Worm (Caenorhabditis elegans) whole organism, late embryonic: ENCODE data around the gene F53C3.3.

ENCODE experiments used
- C38D4.7 ChIP-seq: fragments of 200-800 bp; sonication (Bioruptor generic); optimal IDR thresholded peaks from 2 replicates; lab custom pipeline; 2018; ENCODE audit warnings: mild to moderate bottlenecking, missing genetic modification characterization, moderate library complexity, missing compliant biosample characterization
- K02D7.2 ChIP-seq: sonication (generic microtip); optimal IDR thresholded peaks from 2 replicates; lab custom pipeline; 2017; ENCODE audit warnings: mild to moderate bottlenecking, missing genetic modification characterization, missing compliant biosample characterization
- K09A11.1 ChIP-seq: sonication (generic microtip); optimal IDR thresholded peaks from 2 replicates; lab custom pipeline; 2017; ENCODE audit warnings: antibody characterized with exemption, mild to moderate bottlenecking, missing genetic modification characterization, missing compliant biosample characterization; ENCODE audit not compliant: insufficient read depth
- ahr-1 ChIP-seq: sonication (generic microtip); optimal IDR thresholded peaks from 2 replicates; lab custom pipeline; 2016; ENCODE audit warnings: missing genetic modification characterization, missing compliant biosample characterization
- ama-1 ChIP-seq: fragments of 150-350 bp; optimal IDR thresholded peaks from 2 replicates; lab custom pipeline; 2014
- ceh-19 ChIP-seq: fragments of 200-800 bp; sonication (Bioruptor generic); optimal IDR thresholded peaks from 2 replicates; lab custom pipeline; 2018; ENCODE audit warnings: mild to moderate bottlenecking, missing genetic modification characterization, missing compliant biosample characterization
- ceh-2 ChIP-seq: sonication (generic microtip); optimal IDR thresholded peaks from 2 replicates; lab custom pipeline; 2016; ENCODE audit warnings: missing genotype, missing genetic modification characterization, missing compliant biosample characterization
- ceh-24 ChIP-seq: sonication (generic microtip); optimal IDR thresholded peaks from 2 replicates; lab custom pipeline; 2016; ENCODE audit warnings: mild to moderate bottlenecking, missing genetic modification characterization, missing compliant biosample characterization
- ceh-45 ChIP-seq: fragments of 200-800 bp; sonication (Bioruptor generic); IDR thresholded peaks from 2 replicates; pipeline ENCODE4 v1.3.6; 2022; ENCODE audit warnings: missing genetic modification reagents, missing genetic modification characterization, missing compliant biosample characterization
- dmd-4 ChIP-seq: sonication (generic microtip); optimal IDR thresholded peaks from 2 replicates; lab custom pipeline; 2016; ENCODE audit warnings: borderline replicate concordance, missing genetic modification characterization, missing compliant biosample characterization
- dve-1 ChIP-seq: sonication (generic microtip); optimal IDR thresholded peaks from 2 replicates; lab custom pipeline; 2017; ENCODE audit warnings: antibody characterized with exemption, mild to moderate bottlenecking, missing genetic modification characterization, missing compliant biosample characterization
- elt-2 ChIP-seq: sonication (generic microtip); optimal IDR thresholded peaks from 2 replicates; lab custom pipeline; 2016; ENCODE audit warnings: missing genetic modification reagents, missing genetic modification characterization, missing compliant biosample characterization
- ets-4 ChIP-seq: sonication (generic microtip); optimal IDR thresholded peaks from 2 replicates; lab custom pipeline; 2016; ENCODE audit warnings: missing genetic modification characterization, missing compliant biosample characterization
- eyg-1 ChIP-seq: sonication (generic microtip); optimal IDR thresholded peaks from 2 replicates; lab custom pipeline; 2016; ENCODE audit warnings: missing genotype, missing genetic modification characterization, missing compliant biosample characterization
- fax-1 ChIP-seq: sonication (generic microtip); optimal IDR thresholded peaks from 2 replicates; lab custom pipeline; 2016; ENCODE audit warnings: missing genotype, missing genetic modification characterization, missing compliant biosample characterization
- fkh-10 ChIP-seq: fragments of 150-350 bp; optimal IDR thresholded peaks from 2 replicates; lab custom pipeline; 2014; ENCODE audit warnings: missing biosample characterization, missing genetic modification reagents, missing genetic modification characterization
- hlh-13 ChIP-seq: fragments of 200-800 bp; sonication (Bioruptor generic); optimal IDR thresholded peaks from 2 replicates; lab custom pipeline; 2018; ENCODE audit warnings: mild to moderate bottlenecking, missing genetic modification characterization, missing compliant biosample characterization
- hlh-15 ChIP-seq: sonication (generic microtip); optimal IDR thresholded peaks from 2 replicates; lab custom pipeline; 2016; ENCODE audit warnings: missing genetic modification characterization, missing compliant biosample characterization
- hlh-30 ChIP-seq: sonication (generic microtip); optimal IDR thresholded peaks from 2 replicates; lab custom pipeline; 2017; ENCODE audit warnings: antibody characterized with exemption, missing genetic modification characterization, missing compliant biosample characterization; ENCODE audit not compliant: insufficient read depth
- hlh-6 ChIP-seq: sonication (generic microtip); optimal IDR thresholded peaks from 2 replicates; lab custom pipeline; 2016; ENCODE audit warnings: missing genotype, missing genetic modification characterization, missing compliant biosample characterization
- lim-6 ChIP-seq: sonication (generic microtip); optimal IDR thresholded peaks from 2 replicates; lab custom pipeline; 2016; ENCODE audit warnings: missing genetic modification characterization, missing compliant biosample characterization
- madf-2 ChIP-seq: sonication (generic microtip); optimal IDR thresholded peaks from 2 replicates; lab custom pipeline; 2017; ENCODE audit warnings: missing genetic modification characterization, missing compliant biosample characterization
- mec-3 ChIP-seq: sonication (generic microtip); optimal IDR thresholded peaks from 2 replicates; lab custom pipeline; 2016; ENCODE audit warnings: borderline replicate concordance, missing genetic modification characterization, missing compliant biosample characterization
- nhr-232 ChIP-seq: sonication (generic microtip); optimal IDR thresholded peaks from 2 replicates; lab custom pipeline; 2016; ENCODE audit warnings: missing genetic modification characterization, missing compliant biosample characterization
- pha-2 ChIP-seq: sonication (generic microtip); optimal IDR thresholded peaks from 2 replicates; lab custom pipeline; 2017; ENCODE audit warnings: mild to moderate bottlenecking, missing genetic modification characterization, missing compliant biosample characterization
- pha-4 ChIP-seq: fragments of 150-350 bp; optimal IDR thresholded peaks from 2 replicates; lab custom pipeline; 2018; ENCODE audit warnings: missing biosample characterization, missing genetic modification reagents, missing genetic modification characterization
- pros-1 ChIP-seq: fragments of 150-350 bp; optimal IDR thresholded peaks from 2 replicates; lab custom pipeline; 2014; ENCODE audit warnings: missing biosample characterization, missing genetic modification reagents, missing genetic modification characterization
- ref-2 ChIP-seq: sonication (generic microtip); optimal IDR thresholded peaks from 2 replicates; lab custom pipeline; 2016; ENCODE audit warnings: missing genetic modification characterization, missing compliant biosample characterization
- sox-2 ChIP-seq: fragments of 200-800 bp; sonication (Bioruptor generic); IDR thresholded peaks from 2 replicates; pipeline ENCODE4 v1.3.6; 2022; ENCODE audit warnings: missing genetic modification reagents, missing genetic modification characterization, missing compliant biosample characterization
- sox-4 ChIP-seq: sonication (generic microtip); optimal IDR thresholded peaks from 2 replicates; lab custom pipeline; 2017; ENCODE audit warnings: mild to moderate bottlenecking, missing genetic modification characterization, inconsistent platforms, missing compliant biosample characterization
- syd-9 ChIP-seq: sonication (generic microtip); optimal IDR thresholded peaks from 2 replicates; lab custom pipeline; 2016; ENCODE audit warnings: mild to moderate bottlenecking, missing genetic modification characterization, moderate library complexity, missing compliant biosample characterization
- unc-3 ChIP-seq, 2 experiments: fragments of 200-800 bp in 1 of 2; sonication (Bioruptor generic) in 1 of 2; sonication (generic microtip) in 1 of 2; conservative IDR thresholded peaks in 1 of 2; optimal IDR thresholded peaks in 1 of 2; 2 replicates each; pipeline versions ENCODE4 v1.3.6 to Lab custom; 2016 to 2022; ENCODE audit warnings: missing compliant biosample characterization in 2 of 2, missing genetic modification characterization in 2 of 2, missing genetic modification reagents in 1 of 2
- unc-86 ChIP-seq: sonication (generic microtip); optimal IDR thresholded peaks from 2 replicates; lab custom pipeline; 2016; ENCODE audit warnings: missing genetic modification characterization, missing compliant biosample characterization
- zip-5 ChIP-seq: sonication (generic microtip); optimal IDR thresholded peaks from 2 replicates; lab custom pipeline; 2016; ENCODE audit warnings: missing genetic modification characterization, missing compliant biosample characterization
- ztf-16 ChIP-seq: sonication (generic microtip); optimal IDR thresholded peaks from 2 replicates; lab custom pipeline; 2017; ENCODE audit warnings: missing genetic modification characterization, missing compliant biosample characterization

Gene F53C3.3

ce11 chrII:3902798-3903197, at the start of gene F53C3.3:
TSS of gene F53C3.3 (plus strand) at chrII:3902856.
- no peak for TF ChIP-seq ets-4 (tag; lab: Kevin White, UChicago)
- no peak for TF ChIP-seq madf-2 (tag; lab: Kevin White, UChicago)
- no peak for TF ChIP-seq ceh-24 (tag; lab: Kevin White, UChicago)
- no peak for TF ChIP-seq sox-2 (GFP tag; lab: Robert Waterston, UW)
- TF ChIP-seq zip-5 (tag; lab: Kevin White, UChicago), result no peak
- no peak for TF ChIP-seq hlh-15
- no peak for TF ChIP-seq syd-9 (tag; lab: Kevin White, UChicago)
- TF ChIP-seq fax-1, result no peak
- TF ChIP-seq K02D7.2 (tag; lab: Kevin White, UChicago), result no peak
- TF ChIP-seq K09A11.1 (tag; lab: Kevin White, UChicago), result no peak
- TF ChIP-seq mec-3 (tag; lab: Kevin White, UChicago), result no peak
- TF ChIP-seq hlh-6 (tag; lab: Kevin White, UChicago), result no peak
- TF ChIP-seq lim-6 (tag; lab: Kevin White, UChicago), result no peak
- no peak for TF ChIP-seq elt-2 (tag; lab: Kevin White, UChicago)
- no peak for TF ChIP-seq dmd-4 (tag; lab: Kevin White, UChicago)
- no peak for TF ChIP-seq unc-3 (GFP tag; conservative IDR thresholded peaks at IDR 0.05; lab: Robert Waterston, UW)
- TF ChIP-seq unc-3 (tag; optimal IDR thresholded peaks at IDR 0.05; lab: Kevin White, UChicago), result no peak
- no peak for TF ChIP-seq hlh-13 (GFP tag; lab: Kevin White, UChicago)
- no peak for TF ChIP-seq ceh-19 (GFP tag; lab: Kevin White, UChicago)

- no peak for TF ChIP-seq ceh-45 (GFP tag; lab: Robert Waterston, UW)
- no peak for TF ChIP-seq ztf-16 (tag; lab: Kevin White, UChicago)
- TF ChIP-seq ets-4 (tag; lab: Kevin White, UChicago), result no peak
- no peak for TF ChIP-seq sox-4 (tag; lab: Kevin White, UChicago)
- TF ChIP-seq mec-3 (tag; lab: Kevin White, UChicago), result no peak
- TF ChIP-seq ceh-24 (tag; lab: Kevin White, UChicago), result no peak
- TF ChIP-seq ref-2, result no peak
- TF ChIP-seq zip-5 (tag; lab: Kevin White, UChicago), result no peak
- TF ChIP-seq ahr-1 (tag; lab: Kevin White, UChicago), result no peak
- no peak for TF ChIP-seq hlh-30 (tag; lab: Kevin White, UChicago)
- no peak for TF ChIP-seq C38D4.7 (GFP tag; lab: Kevin White, UChicago)
- no peak for TF ChIP-seq ama-1 (lab: Kevin White, UChicago)
- no peak for TF ChIP-seq hlh-6 (tag; lab: Kevin White, UChicago)
- TF ChIP-seq unc-86 (tag; lab: Kevin White, UChicago), result no peak
- TF ChIP-seq dve-1 (tag; lab: Kevin White, UChicago), result no peak
- TF ChIP-seq eyg-1, result no peak
- no peak for TF ChIP-seq nhr-232
- TF ChIP-seq pros-1 (tag; lab: Kevin White, UChicago), result no peak
- TF ChIP-seq hlh-15, result no peak
These were observed 41.8 kb upstream of the F53C3.3 start, which contains the start of gene oac-11 for ce11 chrII:3860826-3861225. TSS of gene oac-11 (minus strand) at chrII:3860926.

ce11 chrII:3862053-3862452, 40.6 kb upstream of the F53C3.3 start:
- no peak for TF ChIP-seq pha-2
- TF ChIP-seq ceh-2 (tag; lab: Kevin White, UChicago), result no peak
- no peak for TF ChIP-seq K02D7.2 (tag; lab: Kevin White, UChicago)
- no peak for TF ChIP-seq ceh-24 (tag; lab: Kevin White, UChicago)
- TF ChIP-seq hlh-30 (tag; lab: Kevin White, UChicago), result no peak
- no peak for TF ChIP-seq ref-2
- TF ChIP-seq fkh-10, result no peak
- TF ChIP-seq pha-4 (tag; lab: Kevin White, UChicago), result no peak
- TF ChIP-seq, all 69 proteins: peak for 0

ce11 chrII:3864652-3865051, 38.0 kb upstream of the F53C3.3 start, which contains the start of gene nhr-261:
TSS of gene nhr-261 (minus strand) at chrII:3864752.
- TF ChIP-seq sox-4 (tag; lab: Kevin White, UChicago), result no peak
